Fruit fly (Drosophila melanogaster) whole organism, wandering third instar larva: Measurements from ENCODE around the gene RpL8.
A peak's percentile ranks its signal among the peaks of the same experiment; 100 is the strongest.

Source experiments
- Abd-B ChIP-seq: fragments of >200 bp; optimal IDR thresholded peaks from 2 replicates; lab custom pipeline; 2017; ENCODE audit warnings: missing biosample characterization, missing genetic modification characterization
- CG32264 ChIP-seq: fragments of 200-800 bp; sonication (Bioruptor generic); optimal IDR thresholded peaks from 2 replicates; lab custom pipeline; 2016; ENCODE audit warnings: missing biosample characterization, missing genetic modification characterization
- CG9705 ChIP-seq: fragments of 200-800 bp; sonication (Bioruptor generic); optimal IDR thresholded peaks from 2 replicates; lab custom pipeline; 2018; ENCODE audit warnings: missing biosample characterization, mild to moderate bottlenecking, missing genetic modification characterization
- CrebA ChIP-seq: fragments of 200-800 bp; sonication (Bioruptor generic); optimal IDR thresholded peaks from 2 replicates; lab custom pipeline; 2016; ENCODE audit warnings: missing biosample characterization, mild to moderate bottlenecking, missing genetic modification characterization, borderline replicate concordance
- Dfd ChIP-seq: fragments of >200 bp; optimal IDR thresholded peaks from 2 replicates; lab custom pipeline; 2017; ENCODE audit warnings: missing biosample characterization, missing genetic modification characterization
- Dif ChIP-seq: fragments of 200-275, 200-300 bp; sonication (Bioruptor generic); optimal IDR thresholded peaks from 2 replicates; lab custom pipeline; 2018; ENCODE audit warnings: missing biosample characterization, missing genetic modification characterization; ENCODE audit not compliant: partially characterized antibody
- GATAd ChIP-seq: sonication (Bioruptor generic); optimal IDR thresholded peaks from 2 replicates; lab custom pipeline; 2016; ENCODE audit warnings: missing biosample characterization, missing genetic modification characterization
- HLH106 ChIP-seq: fragments of 200-800 bp; optimal IDR thresholded peaks from 3 replicates; lab custom pipeline; 2019; ENCODE audit warnings: missing biosample characterization, mild to moderate bottlenecking, missing genetic modification characterization, moderate library complexity
- Hnf4 ChIP-seq: fragments of 200-800 bp; sonication (Bioruptor generic); optimal IDR thresholded peaks from 2 replicates; lab custom pipeline; 2016; ENCODE audit warnings: missing biosample characterization, mild to moderate bottlenecking, missing genetic modification characterization
- Hr78 ChIP-seq: fragments of >200 bp; optimal IDR thresholded peaks from 2 replicates; lab custom pipeline; 2017; ENCODE audit warnings: missing biosample characterization, missing genetic modification characterization
- Hr83 ChIP-seq: fragments of 200-300 bp; sonication (Bioruptor generic); optimal IDR thresholded peaks from 2 replicates; lab custom pipeline; 2016; ENCODE audit warnings: missing biosample characterization, mild to moderate bottlenecking, missing genetic modification characterization, moderate library complexity; ENCODE audit not compliant: poor library complexity, severe bottlenecking
- Jra ChIP-seq: sonication (Bioruptor generic); optimal IDR thresholded peaks from 2 replicates; lab custom pipeline; 2016; ENCODE audit warnings: missing biosample characterization, missing genetic modification characterization
- Mio ChIP-seq: sonication (Bioruptor generic); optimal IDR thresholded peaks from 2 replicates; lab custom pipeline; 2016; ENCODE audit warnings: missing biosample characterization, missing genetic modification characterization
- Myc ChIP-seq: fragments of >200 bp; optimal IDR thresholded peaks from 2 replicates; lab custom pipeline; 2017
- N ChIP-seq: fragments of >200 bp; optimal IDR thresholded peaks from 2 replicates; lab custom pipeline; 2018; ENCODE audit warnings: missing biosample characterization, missing external identifiers, missing genetic modification characterization
- OdsH ChIP-seq: fragments of 200-800 bp; sonication (Bioruptor generic); optimal IDR thresholded peaks from 2 replicates; lab custom pipeline; 2016; ENCODE audit warnings: missing biosample characterization, mild to moderate bottlenecking, missing genetic modification characterization
- Rel ChIP-seq, 2 experiments: fragments of 200-800 bp; sonication (Bioruptor generic) in 1 of 2; optimal IDR thresholded peaks; 2 replicates in 1 of 2; 3 replicates in 1 of 2; lab custom pipeline; 2016 to 2019; ENCODE audit warnings: mild to moderate bottlenecking in 2 of 2, missing biosample characterization in 2 of 2, missing genetic modification characterization in 2 of 2, moderate library complexity in 1 of 2
- Sp1 ChIP-seq: fragments of 200-800 bp; sonication (Bioruptor generic); optimal IDR thresholded peaks from 3 replicates; lab custom pipeline; 2019; ENCODE audit warnings: missing biosample characterization, mild to moderate bottlenecking, missing genetic modification characterization, moderate library complexity
- Vsx2 ChIP-seq: fragments of 200-300, 225-300 bp; sonication (Bioruptor generic); optimal IDR thresholded peaks from 2 replicates; lab custom pipeline; 2018; ENCODE audit warnings: missing biosample characterization, missing genetic modification characterization; ENCODE audit not compliant: partially characterized antibody
- br ChIP-seq: fragments of 200-800 bp; sonication (Bioruptor generic); optimal IDR thresholded peaks from 2 replicates; lab custom pipeline; 2016; ENCODE audit warnings: missing biosample characterization, missing genetic modification characterization
- dl ChIP-seq, 2 experiments: fragments of 175-275, 200-275 bp in 1 of 2; fragments of 200-275 bp in 1 of 2; sonication (Bioruptor generic); optimal IDR thresholded peaks; lab custom pipeline; 2018; ENCODE audit warnings: mild to moderate bottlenecking in 2 of 2, missing biosample characterization in 2 of 2, missing genetic modification characterization in 2 of 2, moderate library complexity in 2 of 2; ENCODE audit not compliant: partially characterized antibody in 2 of 2, insufficient read depth in 1 of 2
- dmrt93B ChIP-seq: fragments of 200-800 bp; sonication (Bioruptor generic); optimal IDR thresholded peaks from 2 replicates; lab custom pipeline; 2018; ENCODE audit warnings: missing biosample characterization, mild to moderate bottlenecking, missing genetic modification characterization
- dsf ChIP-seq: sonication (Bioruptor generic); optimal IDR thresholded peaks from 2 replicates; lab custom pipeline; 2016; ENCODE audit warnings: missing biosample characterization, missing genetic modification characterization, borderline replicate concordance
- ey ChIP-seq: fragments of 200-800 bp; sonication (Bioruptor generic); optimal IDR thresholded peaks from 2 replicates; lab custom pipeline; 2016; ENCODE audit warnings: missing biosample characterization, missing genetic modification characterization
- foxo ChIP-seq, 2 experiments: fragments of 200-800 bp; sonication (Bioruptor generic); optimal IDR thresholded peaks; 2 replicates in 1 of 2; 3 replicates in 1 of 2; lab custom pipeline; 2016 to 2017; ENCODE audit warnings: missing biosample characterization in 2 of 2, missing genetic modification characterization in 2 of 2
- fru ChIP-seq: fragments of 200-800 bp; sonication (Bioruptor generic); optimal IDR thresholded peaks from 3 replicates; lab custom pipeline; 2016; ENCODE audit warnings: missing biosample characterization, mild to moderate bottlenecking, missing genetic modification characterization
- h ChIP-seq: fragments of 200-800 bp; sonication (Bioruptor generic); optimal IDR thresholded peaks from 3 replicates; lab custom pipeline; 2016; ENCODE audit warnings: missing biosample characterization, mild to moderate bottlenecking, missing genetic modification characterization
- jim ChIP-seq: fragments of 175-275, 200-325 bp; sonication (Bioruptor generic); optimal IDR thresholded peaks from 2 replicates; lab custom pipeline; 2016; ENCODE audit warnings: missing biosample characterization, mild to moderate bottlenecking, missing genetic modification characterization
- lola ChIP-seq: fragments of >200 bp; optimal IDR thresholded peaks from 2 replicates; lab custom pipeline; 2017; ENCODE audit warnings: missing biosample characterization, missing genetic modification characterization
- psq ChIP-seq: fragments of 200-800 bp; sonication (Bioruptor generic); optimal IDR thresholded peaks from 3 replicates; lab custom pipeline; 2017; ENCODE audit warnings: missing biosample characterization, mild to moderate bottlenecking, missing genetic modification characterization, moderate library complexity
- rgr ChIP-seq: fragments of 200-800 bp; sonication (Bioruptor generic); optimal IDR thresholded peaks from 3 replicates; lab custom pipeline; 2016; ENCODE audit warnings: missing biosample characterization, mild to moderate bottlenecking, missing genetic modification characterization
- sage ChIP-seq: fragments of 200-800 bp; sonication (Bioruptor generic); optimal IDR thresholded peaks from 2 replicates; lab custom pipeline; 2016; ENCODE audit warnings: missing biosample characterization, mild to moderate bottlenecking, missing genetic modification characterization
- sv ChIP-seq: fragments of 200-800 bp; sonication (Bioruptor generic); optimal IDR thresholded peaks from 3 replicates; lab custom pipeline; 2016; ENCODE audit warnings: missing biosample characterization, missing genetic modification characterization
- tai ChIP-seq: sonication (Bioruptor generic); optimal IDR thresholded peaks from 2 replicates; lab custom pipeline; 2016; ENCODE audit warnings: missing biosample characterization, missing genetic modification characterization
- woc ChIP-seq: sonication (Bioruptor generic); optimal IDR thresholded peaks from 2 replicates; lab custom pipeline; 2016; ENCODE audit warnings: missing biosample characterization, mild to moderate bottlenecking, missing genetic modification characterization

The RpL8 gene

dm6 chr3L:2631406-2631805 is 44.1 kb downstream of the RpL8 start, which contains the start of the genes CG42245 and MEP-1 (continued):
- peak; percentile 78 for TF ChIP-seq Jra (GFP tag; lab: Kevin White, UChicago)
- TF ChIP-seq dl (GFP tag; optimal IDR thresholded peaks at IDR 0.05; lab: Kevin White, UChicago; ENCODE audit: insufficient read depth in 1 of 2, partially characterized antibody in 2 of 2): no peak
- TF ChIP-seq GATAd (GFP tag; lab: Kevin White, UChicago): peak; percentile 86
- TF ChIP-seq Hr78 (GFP tag; lab: Kevin White, UChicago): no peak
- no peak for TF ChIP-seq Myc (lab: Kevin White, UChicago)
- TF ChIP-seq Mio (GFP tag; lab: Kevin White, UChicago): peak; percentile 18
- TF ChIP-seq fru: peak; percentile 66
- TF ChIP-seq rgr (GFP tag; lab: Kevin White, UChicago): peak; percentile 77
- TF ChIP-seq Abd-B: no peak
- TF ChIP-seq lola: no peak
- TF ChIP-seq OdsH (GFP tag; lab: Kevin White, UChicago): peak; percentile 38
- TF ChIP-seq jim: no peak
- peak; percentile 48 for TF ChIP-seq CG32264 (GFP tag; lab: Kevin White, UChicago)
- TF ChIP-seq br (GFP tag; lab: Kevin White, UChicago): peak; percentile 73
- peak; percentile 53 for TF ChIP-seq sage (GFP tag; lab: Kevin White, UChicago)

dm6 chr3L:2632048-2632762 is 44.9 kb downstream of the RpL8 start:
- TF ChIP-seq Jra (GFP tag; lab: Kevin White, UChicago) (no peak), dmrt93B (GFP tag; lab: Kevin White, UChicago) (no peak), Abd-B (no peak), CrebA (GFP tag; lab: Kevin White, UChicago) (no peak), Dif (GFP tag; lab: Kevin White, UChicago) (no peak), Hr83 (GFP tag; lab: Kevin White, UChicago) (no peak), Sp1 (GFP tag; lab: Kevin White, UChicago) (no peak), CG9705 (GFP tag; lab: Kevin White, UChicago) (no peak), Dfd (GFP tag; lab: Kevin White, UChicago) (no peak), Rel (GFP tag; optimal IDR thresholded peaks at IDR 0.05; lab: Kevin White, UChicago) (no peak), Rel (tag; optimal IDR thresholded peaks at IDR 0.05; lab: Kevin White, UChicago) (no peak), sv (GFP tag; lab: Kevin White, UChicago) (no peak), Hr78 (GFP tag; lab: Kevin White, UChicago) (no peak), fru (no peak), foxo (GFP tag; optimal IDR thresholded peaks at IDR 0.05; lab: Kevin White, UChicago) (no peak), OdsH (GFP tag; lab: Kevin White, UChicago) (no peak), N (GFP tag; lab: Kevin White, UChicago) (no peak)

- TF ChIP-seq lola (no peak), Abd-B (no peak), fru (no peak), psq (GFP tag; lab: Kevin White, UChicago) (peak; percentile 100), Vsx2 (GFP tag; lab: Kevin White, UChicago) (no peak), dl (GFP tag; optimal IDR thresholded peaks at IDR 0.05; lab: Kevin White, UChicago; ENCODE audit: insufficient read depth in 1 of 2, partially characterized antibody in 2 of 2) (peak in 1 of 2 experiments; percentile 19), dmrt93B (GFP tag; lab: Kevin White, UChicago) (no peak), CG32264 (GFP tag; lab: Kevin White, UChicago) (no peak), Dif (GFP tag; lab: Kevin White, UChicago) (no peak), Rel (GFP tag; optimal IDR thresholded peaks at IDR 0.05; lab: Kevin White, UChicago) (no peak), Rel (tag; optimal IDR thresholded peaks at IDR 0.05; lab: Kevin White, UChicago) (peak; percentile 99), h (GFP tag; lab: Kevin White, UChicago) (peak; percentile 27)
These were observed 45.5 kb downstream of the RpL8 start for dm6 chr3L:2632763-2633100.

dm6 chr3L:2634929-2635799 is 47.9 kb downstream of the RpL8 start:
- TF ChIP-seq lola (no peak), tai (GFP tag; lab: Kevin White, UChicago) (no peak), Sp1 (GFP tag; lab: Kevin White, UChicago) (peak; percentile 85), Myc (lab: Kevin White, UChicago) (peak; percentile 62), Hr83 (GFP tag; lab: Kevin White, UChicago) (peak; percentile 78), CG9705 (GFP tag; lab: Kevin White, UChicago) (peak; percentile 86), foxo (GFP tag; optimal IDR thresholded peaks at IDR 0.05; lab: Kevin White, UChicago) (peak; percentile 66 to 74), woc (peak; percentile 44), br (GFP tag; lab: Kevin White, UChicago) (peak; percentile 89), OdsH (GFP tag; lab: Kevin White, UChicago) (peak; percentile 75), Abd-B (no peak), CG32264 (GFP tag; lab: Kevin White, UChicago) (peak; percentile 45), N (GFP tag; lab: Kevin White, UChicago) (peak; percentile 38), fru (peak; percentile 80), ey (GFP tag; lab: Kevin White, UChicago) (peak; percentile 64), Hr78 (GFP tag; lab: Kevin White, UChicago) (no peak), dsf (GFP tag; lab: Kevin White, UChicago) (no peak), GATAd (GFP tag; lab: Kevin White, UChicago) (no peak), HLH106 (tag; lab: Kevin White, UChicago) (peak; percentile 72), dl (GFP tag; optimal IDR thresholded peaks at IDR 0.05; lab: Kevin White, UChicago; ENCODE audit: insufficient read depth in 1 of 2, partially characterized antibody in 2 of 2) (no peak), psq (GFP tag; lab: Kevin White, UChicago) (peak; percentile 99), sv (GFP tag; lab: Kevin White, UChicago) (peak; percentile 75), sage (GFP tag; lab: Kevin White, UChicago) (peak; percentile 35), Hnf4 (GFP tag; lab: Kevin White, UChicago) (peak; percentile 76)
